Worm (Caenorhabditis elegans) whole organism, L1 larva: Measurements from ENCODE around the gene lsy-13.
"Not testable (repeated sequence)": the region's sequence is repeated elsewhere in the genome, so short reads cannot be mapped to it uniquely, and the experiment has no call there.

Experiments used
- C04F5.9 ChIP-seq: sonication (generic microtip); optimal IDR thresholded peaks from 2 replicates; lab custom pipeline; 2016; ENCODE audit warnings: missing genetic modification characterization, missing compliant biosample characterization
- F16B12.6 ChIP-seq: fragments of 150-350 bp; optimal IDR thresholded peaks from 2 replicates; lab custom pipeline; 2014; ENCODE audit warnings: missing biosample characterization, missing genetic modification characterization
- Y116A8C.19 ChIP-seq: sonication (generic microtip); optimal IDR thresholded peaks from 2 replicates; lab custom pipeline; 2016; ENCODE audit warnings: missing compliant biosample characterization, missing genetic modification characterization, borderline replicate concordance
- alr-1 ChIP-seq: fragments of 200-800 bp; sonication (Bioruptor generic); optimal IDR thresholded peaks from 2 replicates; lab custom pipeline; 2018; ENCODE audit warnings: borderline replicate concordance, mild to moderate bottlenecking, missing genetic modification characterization, missing compliant biosample characterization
- aly-2 ChIP-seq: fragments of 150-350 bp; optimal IDR thresholded peaks from 2 replicates; lab custom pipeline; 2014; ENCODE audit warnings: missing biosample characterization, missing genetic modification characterization
- ama-1 ChIP-seq: fragments of 150-350 bp; optimal IDR thresholded peaks from 2 replicates; lab custom pipeline; 2014
- ceh-63 ChIP-seq: fragments of 200-800 bp; sonication (Bioruptor generic); optimal IDR thresholded peaks from 2 replicates; lab custom pipeline; 2018; ENCODE audit warnings: mild to moderate bottlenecking, missing genetic modification characterization, missing compliant biosample characterization
- ceh-8 ChIP-seq: fragments of 200-800 bp; sonication (Bioruptor generic); optimal IDR thresholded peaks from 2 replicates; lab custom pipeline; 2018; ENCODE audit warnings: mild to moderate bottlenecking, missing genetic modification characterization, moderate library complexity, missing compliant biosample characterization
- ceh-82 ChIP-seq, 3 experiments: fragments of 150-350 bp in 1 of 3; sonication (generic microtip) in 2 of 3; optimal IDR thresholded peaks; 2 replicates each; lab custom pipeline; 2014 to 2017; ENCODE audit warnings: missing biosample characterization in 3 of 3, missing genetic modification characterization in 3 of 3
- ceh-90 ChIP-seq: sonication (generic microtip); optimal IDR thresholded peaks from 2 replicates; lab custom pipeline; 2016; ENCODE audit warnings: missing genetic modification characterization, missing compliant biosample characterization
- dpl-1 ChIP-seq, 3 experiments: fragments of 150-350 bp in 2 of 3; sonication (generic microtip) in 1 of 3; optimal IDR thresholded peaks; 2 replicates each; lab custom pipeline; 2014 to 2017; ENCODE audit warnings: missing biosample characterization in 3 of 3, missing genetic modification characterization in 3 of 3, missing genetic modification reagents in 3 of 3
- efl-1 ChIP-seq, 4 experiments: fragments of 150-350 bp; optimal IDR thresholded peaks in 3 of 4; peaks in 1 of 4; 1 replicate in 1 of 4; 2 replicates in 3 of 4; lab custom pipeline; 2014; ENCODE audit warnings: missing biosample characterization in 2 of 4, missing genetic modification characterization in 2 of 4, missing genetic modification reagents in 2 of 4
- egl-13 ChIP-seq: sonication (generic microtip); optimal IDR thresholded peaks from 2 replicates; lab custom pipeline; 2016; ENCODE audit warnings: missing genotype, missing genetic modification reagents, missing genetic modification characterization, missing compliant biosample characterization
- egl-27 ChIP-seq, 2 experiments: fragments of 150-350 bp in 1 of 2; sonication (generic microtip); optimal IDR thresholded peaks; 3 replicates each; lab custom pipeline; 2017 to 2018; ENCODE audit warnings: missing biosample characterization in 2 of 2, missing genetic modification characterization in 2 of 2, missing genetic modification reagents in 2 of 2
- elt-2 ChIP-seq: sonication (generic microtip); optimal IDR thresholded peaks from 2 replicates; lab custom pipeline; 2016; ENCODE audit warnings: missing genetic modification characterization, mild to moderate bottlenecking, inconsistent platforms, missing compliant biosample characterization, missing genetic modification reagents
- elt-3 ChIP-seq, 6 experiments: fragments of 150-350 bp in 1 of 6; sonication (generic microtip); optimal IDR thresholded peaks; 2 replicates each; lab custom pipeline; 2017 to 2018; ENCODE audit warnings: missing biosample characterization in 6 of 6, missing genetic modification characterization in 6 of 6, inconsistent platforms in 1 of 6
- ets-5 ChIP-seq: fragments of 200-800 bp; sonication (Bioruptor generic); IDR thresholded peaks from 2 replicates; pipeline ENCODE4 v1.3.6; 2022; ENCODE audit warnings: missing genetic modification characterization, missing compliant biosample characterization
- fkh-10 ChIP-seq: sonication (generic microtip); optimal IDR thresholded peaks from 2 replicates; lab custom pipeline; 2017; ENCODE audit warnings: missing biosample characterization, missing genetic modification reagents, missing genetic modification characterization
- fkh-8 ChIP-seq: sonication (generic microtip); optimal IDR thresholded peaks from 2 replicates; lab custom pipeline; 2016; ENCODE audit warnings: mild to moderate bottlenecking, missing genetic modification characterization, missing compliant biosample characterization
- lin-35 ChIP-seq, 2 experiments: fragments of 150-350 bp; optimal IDR thresholded peaks; 2 replicates each; lab custom pipeline; 2014; ENCODE audit warnings: missing biosample characterization in 2 of 2, missing genetic modification characterization in 2 of 2, missing genetic modification reagents in 2 of 2
- mep-1 ChIP-seq: fragments of 150-350 bp; optimal IDR thresholded peaks from 2 replicates; lab custom pipeline; 2014; ENCODE audit warnings: missing biosample characterization, missing genetic modification characterization
- nhr-12 ChIP-seq: sonication (generic microtip); optimal IDR thresholded peaks from 2 replicates; lab custom pipeline; 2017; ENCODE audit warnings: missing biosample characterization, missing genetic modification characterization
- nhr-19 ChIP-seq: fragments of 200-800 bp; sonication (Bioruptor generic); conservative IDR thresholded peaks from 2 replicates; pipeline ENCODE4 v1.3.6; 2022; ENCODE audit warnings: missing genetic modification characterization, missing compliant biosample characterization
- nhr-237 ChIP-seq: fragments of 150-350 bp; optimal IDR thresholded peaks from 2 replicates; lab custom pipeline; 2014; ENCODE audit warnings: missing biosample characterization, missing genetic modification characterization
- nhr-28 ChIP-seq: fragments of 150-350 bp; optimal IDR thresholded peaks from 2 replicates; lab custom pipeline; 2014; ENCODE audit warnings: missing biosample characterization, missing genetic modification characterization
- nhr-47 ChIP-seq: sonication (generic microtip); optimal IDR thresholded peaks from 2 replicates; lab custom pipeline; 2016; ENCODE audit warnings: mild to moderate bottlenecking, missing genetic modification characterization, moderate library complexity, missing compliant biosample characterization
- nhr-71 ChIP-seq: sonication (generic microtip); optimal IDR thresholded peaks from 2 replicates; lab custom pipeline; 2016; ENCODE audit warnings: mild to moderate bottlenecking, missing genetic modification characterization, moderate library complexity, missing compliant biosample characterization
- nhr-84 ChIP-seq: sonication (generic microtip); optimal IDR thresholded peaks from 2 replicates; lab custom pipeline; 2017; ENCODE audit warnings: missing biosample characterization, missing genetic modification characterization
- nhr-85 ChIP-seq: sonication (generic microtip); peaks from one replicate; lab custom pipeline; 2016; ENCODE audit warnings: missing genetic modification characterization, inconsistent platforms, missing compliant biosample characterization
- nhr-90 ChIP-seq: sonication (generic microtip); optimal IDR thresholded peaks from 2 replicates; lab custom pipeline; 2016; ENCODE audit warnings: mild to moderate bottlenecking, missing genetic modification characterization, missing compliant biosample characterization; ENCODE audit not compliant: poor library complexity
- snu-23 ChIP-seq: sonication (generic microtip); optimal IDR thresholded peaks from 2 replicates; lab custom pipeline; 2016; ENCODE audit warnings: missing genetic modification characterization, missing compliant biosample characterization
- sup-37 ChIP-seq: fragments of 200-800 bp; sonication (Bioruptor generic); optimal IDR thresholded peaks from 2 replicates; lab custom pipeline; 2018; ENCODE audit warnings: mild to moderate bottlenecking, missing genetic modification characterization, missing compliant biosample characterization
- unc-30 ChIP-seq: sonication (generic microtip); optimal IDR thresholded peaks from 2 replicates; lab custom pipeline; 2017; ENCODE audit warnings: missing biosample characterization, missing genetic modification characterization
- ztf-4 ChIP-seq: fragments of 150-350 bp; optimal IDR thresholded peaks from 2 replicates; lab custom pipeline; 2014; ENCODE audit warnings: missing biosample characterization, missing genetic modification characterization

The lsy-13 gene

ce11 chrIV:16867223-16867622, 3.6 kb downstream of the lsy-13 start, which contains the start of gene T06A10.107:
TSS of gene T06A10.107 (plus strand) at chrIV:16867523.
- TF ChIP-seq alr-1 (tag; lab: Kevin White, UChicago), result no peak
- TF ChIP-seq sup-37 (GFP tag; lab: Kevin White, UChicago), result no peak
- TF ChIP-seq fkh-10 (GFP tag; lab: Kevin White, UChicago), result no peak
- no peak for TF ChIP-seq lin-35 (GFP tag; optimal IDR thresholded peaks at IDR 0.05; lab: Kevin White, UChicago)
- TF ChIP-seq nhr-237, result no peak
- no peak for TF ChIP-seq ceh-63 (GFP tag; lab: Kevin White, UChicago)
- TF ChIP-seq elt-2, result no peak
- TF ChIP-seq nhr-28, result no peak
- TF ChIP-seq, all 84 proteins: peak for 0

ce11 chrIV:16868900-16869299, 5.2 kb downstream of the lsy-13 start, which contains the start of gene T06A10.106:
TSS of gene T06A10.106 (minus strand) at chrIV:16869000.
- TF ChIP-seq efl-1 (optimal IDR thresholded peaks at IDR 0.05; lab: Kevin White, UChicago) (no peak), efl-1 (GFP tag; optimal IDR thresholded peaks at IDR 0.05 in 1 of 2; lab: Kevin White, UChicago) (no peak), fkh-10 (GFP tag; lab: Kevin White, UChicago) (no peak), C04F5.9 (no peak)

ce11 chrIV:16888580-16888979, 24.9 kb downstream of the lsy-13 start:
- no peak for TF ChIP-seq ama-1 (lab: Kevin White, UChicago)
- no peak for TF ChIP-seq nhr-90
- TF ChIP-seq mep-1 (tag; lab: Kevin White, UChicago), result no peak
- TF ChIP-seq unc-30 (tag; lab: Kevin White, UChicago), result no peak
- TF ChIP-seq efl-1 (optimal IDR thresholded peaks at IDR 0.05; lab: Kevin White, UChicago), result no peak
- TF ChIP-seq efl-1 (GFP tag; optimal IDR thresholded peaks at IDR 0.05 in 1 of 2; lab: Kevin White, UChicago), result no peak
- no peak for TF ChIP-seq ceh-90
- TF ChIP-seq fkh-8 (tag; lab: Kevin White, UChicago), result no peak
- TF ChIP-seq F16B12.6, result no peak

- TF ChIP-seq snu-23 (GFP tag; lab: Kevin White, UChicago); nhr-84 (tag; lab: Kevin White, UChicago); ceh-90: not testable (repeated sequence)
Measured at ce11 chrIV:16895288-16895687, 31.6 kb downstream of the lsy-13 start, which contains the start of gene T06A10.2. TSS of gene T06A10.2 (plus strand) at chrIV:16895588.

ce11 chrIV:16898205-16898604, 34.5 kb downstream of the lsy-13 start:
- TF ChIP-seq ets-5 (no peak), ceh-82 (tag; optimal IDR thresholded peaks at IDR 0.05; lab: Kevin White, UChicago) (no peak), fkh-8 (tag; lab: Kevin White, UChicago) (no peak), aly-2 (tag; lab: Kevin White, UChicago) (no peak), dpl-1 (GFP tag; optimal IDR thresholded peaks at IDR 0.05; lab: Kevin White, UChicago) (no peak), nhr-19 (GFP tag; lab: Robert Waterston, UW) (no peak), elt-3 (tag; optimal IDR thresholded peaks at IDR 0.05; lab: Kevin White, UChicago) (no peak), nhr-47 (tag; lab: Kevin White, UChicago) (no peak), unc-30 (tag; lab: Kevin White, UChicago) (no peak), egl-27 (tag; optimal IDR thresholded peaks at IDR 0.05; lab: Kevin White, UChicago) (no peak), nhr-71 (tag; lab: Kevin White, UChicago) (no peak), fkh-10 (GFP tag; lab: Kevin White, UChicago) (no peak), Y116A8C.19 (tag; lab: Kevin White, UChicago) (no peak), ceh-8 (GFP tag; lab: Kevin White, UChicago) (no peak), egl-13 (no peak), nhr-85 (tag; lab: Kevin White, UChicago) (no peak), nhr-12 (no peak), ceh-63 (GFP tag; lab: Kevin White, UChicago) (no peak), ztf-4 (no peak)
